Fruit fly (Drosophila melanogaster): ENCODE data around the gene CG14985.

- TF ChIP-seq CG8478 (optimal IDR thresholded peaks at IDR 0.05) = no peak
- no peak for TF ChIP-seq psq (optimal IDR thresholded peaks at IDR 0.05)
- no peak for TF ChIP-seq usp (GFP tag; optimal IDR thresholded peaks at IDR 0.05)
- TF ChIP-seq Dll (optimal IDR thresholded peaks at IDR 0.05) = no peak
- TF ChIP-seq EcR (GFP tag; optimal IDR thresholded peaks at IDR 0.05) = no peak
- no peak for TF ChIP-seq pan (optimal IDR thresholded peaks at IDR 0.05)
These were observed 24.3 kb upstream of the CG14985 start for dm6 chr3L:3978762-3979516.
